Fruit fly (Drosophila melanogaster) whole organism, embryonic: ENCODE data around the gene CG4210.
A peak's percentile ranks its signal among the peaks of the same experiment; 100 is the strongest.

ENCODE experiments used
- Aef1 ChIP-seq: fragments of 200-800 bp; sonication (Bioruptor generic); IDR thresholded peaks from 3 replicates; pipeline ENCODE4 v1.3.6; 2022; ENCODE audit warnings: missing biosample characterization, missing genetic modification characterization
- Bteb2 ChIP-seq: fragments of 200-800 bp; sonication (Bioruptor generic); optimal IDR thresholded peaks from 2 replicates; lab custom pipeline; 2016; ENCODE audit warnings: missing biosample characterization, missing genetic modification characterization
- CG10959 ChIP-seq: fragments of 200-800 bp; sonication (Bioruptor generic); IDR thresholded peaks from 2 replicates; pipeline ENCODE4 v1.3.6; 2022; ENCODE audit warnings: missing biosample characterization, missing genetic modification characterization
- CG11696 ChIP-seq: fragments of 200-800 bp; sonication (Bioruptor generic); IDR thresholded peaks from 2 replicates; pipeline ENCODE4 v1.3.6; 2022; ENCODE audit warnings: missing biosample characterization, missing genetic modification characterization
- CG12071 ChIP-seq: fragments of 200-800 bp; sonication (Bioruptor generic); optimal IDR thresholded peaks from 3 replicates; lab custom pipeline; 2018; ENCODE audit warnings: missing biosample characterization, mild to moderate bottlenecking, missing genetic modification characterization
- CG14860 ChIP-seq: fragments of 200-800 bp; sonication (Bioruptor generic); IDR thresholded peaks from 3 replicates; pipeline ENCODE4 v1.3.6; 2022; ENCODE audit warnings: missing biosample characterization, missing genetic modification characterization; ENCODE audit not compliant: partially characterized antibody
- CG15479 ChIP-seq: fragments of 200-800 bp; sonication (Bioruptor generic); optimal IDR thresholded peaks from 3 replicates; lab custom pipeline; 2019; ENCODE audit warnings: missing biosample characterization, mild to moderate bottlenecking, missing genetic modification characterization, moderate library complexity
- CG15696 ChIP-seq: fragments of 200-800 bp; sonication (Bioruptor generic); optimal IDR thresholded peaks from 2 replicates; lab custom pipeline; 2019; ENCODE audit warnings: missing biosample characterization, mild to moderate bottlenecking, missing genetic modification characterization, moderate library complexity
- CG4730 ChIP-seq: fragments of 200-800 bp; sonication (Bioruptor generic); IDR thresholded peaks from 2 replicates; pipeline ENCODE4 v1.3.6; 2022; ENCODE audit warnings: missing biosample characterization, missing genetic modification characterization
- CG6254 ChIP-seq: fragments of 200-800 bp; sonication (Bioruptor generic); optimal IDR thresholded peaks from 3 replicates; lab custom pipeline; 2017; ENCODE audit warnings: mild to moderate bottlenecking, missing biosample characterization, missing genetic modification reagents, missing genetic modification characterization
- CG6791 ChIP-seq: fragments of 200-800 bp; sonication (Bioruptor generic); IDR thresholded peaks from 3 replicates; pipeline ENCODE4 v1.3.6; 2022; ENCODE audit warnings: missing biosample characterization, missing genetic modification characterization; ENCODE audit not compliant: partially characterized antibody
- CG9609 ChIP-seq: fragments of 200-800 bp; sonication (Bioruptor generic); optimal IDR thresholded peaks from 3 replicates; lab custom pipeline; 2016; ENCODE audit warnings: missing biosample characterization, missing genetic modification characterization
- CG9797 ChIP-seq: fragments of 200-800 bp; sonication (Bioruptor generic); optimal IDR thresholded peaks from 3 replicates; lab custom pipeline; 2018; ENCODE audit warnings: missing biosample characterization, mild to moderate bottlenecking, missing genetic modification characterization
- CG9932 ChIP-seq: fragments of 200-800 bp; sonication (Bioruptor generic); IDR thresholded peaks from 2 replicates; pipeline ENCODE4 v1.3.6; 2022; ENCODE audit warnings: missing biosample characterization, missing genetic modification characterization
- Camta ChIP-seq: fragments of 200-800 bp; sonication (Bioruptor generic); optimal IDR thresholded peaks from 2 replicates; lab custom pipeline; 2016; ENCODE audit warnings: missing biosample characterization, missing genetic modification characterization
- Deaf1 ChIP-seq: fragments of 200-800 bp; optimal IDR thresholded peaks from 3 replicates; lab custom pipeline; 2019; ENCODE audit warnings: missing biosample characterization, mild to moderate bottlenecking, missing genetic modification characterization, moderate library complexity
- Dp ChIP-seq: fragments of 200-800 bp; sonication (Bioruptor generic); optimal IDR thresholded peaks from 2 replicates; lab custom pipeline; 2018; ENCODE audit warnings: missing biosample characterization, mild to moderate bottlenecking, missing genetic modification characterization, moderate library complexity
- ERR ChIP-seq: fragments of 200-800 bp; sonication (Bioruptor generic); optimal IDR thresholded peaks from 2 replicates; lab custom pipeline; 2016; ENCODE audit warnings: missing biosample characterization, missing genetic modification characterization
- Hr3 ChIP-seq: fragments of 200-800 bp; sonication (Bioruptor generic); optimal IDR thresholded peaks from 3 replicates; lab custom pipeline; 2016; ENCODE audit warnings: missing biosample characterization, missing genetic modification characterization
- Hr39 ChIP-seq: fragments of >200 bp; optimal IDR thresholded peaks from 2 replicates; lab custom pipeline; 2017
- Hr51 ChIP-seq, 2 experiments: fragments of 200-800 bp; sonication (Bioruptor generic); optimal IDR thresholded peaks; 2 replicates in 1 of 2; 3 replicates in 1 of 2; lab custom pipeline; 2016 to 2018; ENCODE audit warnings: missing biosample characterization in 2 of 2, missing genetic modification characterization in 2 of 2, mild to moderate bottlenecking in 1 of 2, moderate library complexity in 1 of 2
- Lim3 ChIP-seq: fragments of 200-800 bp; sonication (Bioruptor generic); IDR thresholded peaks from 2 replicates; pipeline ENCODE4 v1.3.6; 2022; ENCODE audit warnings: missing biosample characterization, missing genetic modification characterization
- Neu2 ChIP-seq: fragments of 200-800 bp; sonication (Bioruptor generic); optimal IDR thresholded peaks from 3 replicates; lab custom pipeline; 2016; ENCODE audit warnings: missing biosample characterization, missing genetic modification characterization, borderline replicate concordance
- PHDP ChIP-seq: fragments of 200-800 bp; sonication (Bioruptor generic); optimal IDR thresholded peaks from 3 replicates; lab custom pipeline; 2018; ENCODE audit warnings: missing biosample characterization, mild to moderate bottlenecking, missing genetic modification characterization, moderate library complexity
- Side ChIP-seq: fragments of 200-800 bp; sonication (Bioruptor generic); optimal IDR thresholded peaks from 2 replicates; lab custom pipeline; 2016; ENCODE audit warnings: missing biosample characterization, missing genetic modification characterization
- Xrp1 ChIP-seq: fragments of 200-800 bp; sonication (Bioruptor generic); IDR thresholded peaks from 2 replicates; pipeline ENCODE4 v1.3.6; 2022; ENCODE audit warnings: missing biosample characterization, missing genetic modification characterization
- bcd ChIP-seq: fragments of 200-800 bp; sonication (Bioruptor generic); optimal IDR thresholded peaks from 2 replicates; lab custom pipeline; 2017; ENCODE audit warnings: missing biosample characterization, mild to moderate bottlenecking, missing genetic modification characterization
- cg ChIP-seq: fragments of 200-800 bp; sonication (Bioruptor generic); optimal IDR thresholded peaks from 3 replicates; lab custom pipeline; 2019; ENCODE audit warnings: missing biosample characterization, mild to moderate bottlenecking, missing genetic modification characterization, moderate library complexity
- ci ChIP-seq: fragments of 200-800 bp; sonication (Bioruptor generic); IDR thresholded peaks from 3 replicates; pipeline ENCODE4 v1.3.6; 2022; ENCODE audit warnings: missing biosample characterization, missing genetic modification characterization
- da ChIP-seq: fragments of 200-800 bp; sonication (Bioruptor generic); optimal IDR thresholded peaks from 2 replicates; lab custom pipeline; 2016; ENCODE audit warnings: missing biosample characterization, missing genetic modification characterization
- esg ChIP-seq: fragments of 200-800 bp; sonication (Bioruptor generic); conservative IDR thresholded peaks from 2 replicates; pipeline ENCODE4 v1.3.6; 2022; ENCODE audit warnings: missing biosample characterization, missing genetic modification characterization
- ewg ChIP-seq: fragments of 200-800 bp; sonication (Bioruptor generic); optimal IDR thresholded peaks from 3 replicates; lab custom pipeline; 2017; ENCODE audit warnings: mild to moderate bottlenecking, missing biosample characterization, missing genetic modification reagents, missing genetic modification characterization
- fd64A ChIP-seq: fragments of 200-800 bp; sonication (Bioruptor generic); optimal IDR thresholded peaks from 3 replicates; lab custom pipeline; 2018; ENCODE audit warnings: missing biosample characterization, mild to moderate bottlenecking, missing genetic modification characterization
- grau ChIP-seq: fragments of 200-800 bp; optimal IDR thresholded peaks from 3 replicates; lab custom pipeline; 2019; ENCODE audit warnings: missing biosample characterization, mild to moderate bottlenecking, missing genetic modification characterization, moderate library complexity
- hkb ChIP-seq, 2 experiments: fragments of 200-800 bp in 1 of 2; fragments of >200 bp in 1 of 2; sonication (Bioruptor generic) in 1 of 2; IDR thresholded peaks in 1 of 2; optimal IDR thresholded peaks in 1 of 2; 2 replicates each; pipeline versions ENCODE4 v1.3.6 to Lab custom; 2017 to 2022; ENCODE audit warnings: missing biosample characterization in 1 of 2, missing genetic modification characterization in 1 of 2
- jing ChIP-seq: fragments of 200-800 bp; sonication (Bioruptor generic); optimal IDR thresholded peaks from 2 replicates; lab custom pipeline; 2018; ENCODE audit warnings: missing biosample characterization, mild to moderate bottlenecking, missing genetic modification characterization
- jumu ChIP-seq: fragments of 200-800 bp; sonication (Bioruptor generic); optimal IDR thresholded peaks from 3 replicates; lab custom pipeline; 2016; ENCODE audit warnings: missing biosample characterization, missing genetic modification characterization
- mirr ChIP-seq: fragments of 200-800 bp; sonication (Bioruptor generic); optimal IDR thresholded peaks from 3 replicates; lab custom pipeline; 2018; ENCODE audit warnings: missing biosample characterization, mild to moderate bottlenecking, missing genetic modification characterization
- nom ChIP-seq: fragments of 200-800 bp; sonication (Bioruptor generic); optimal IDR thresholded peaks from 2 replicates; lab custom pipeline; 2017; ENCODE audit warnings: missing biosample characterization, missing genetic modification characterization, mild to moderate bottlenecking, moderate library complexity, missing genetic modification reagents
- oc ChIP-seq: fragments of 200-800 bp; sonication (Bioruptor generic); optimal IDR thresholded peaks from 2 replicates; lab custom pipeline; 2018; ENCODE audit warnings: missing biosample characterization, mild to moderate bottlenecking, missing genetic modification characterization, moderate library complexity
- pita ChIP-seq: fragments of 200-800 bp; sonication (Bioruptor generic); optimal IDR thresholded peaks from 2 replicates; lab custom pipeline; 2017; ENCODE audit warnings: missing biosample characterization, mild to moderate bottlenecking, missing genetic modification characterization
- prd ChIP-seq, 3 experiments: fragments of >200 bp in 2 of 3; fragments of 200-800 bp in 1 of 3; sonication (Bioruptor generic) in 1 of 3; optimal IDR thresholded peaks in 2 of 3; IDR thresholded peaks in 1 of 3; 2 replicates in 2 of 3; 3 replicates in 1 of 3; pipeline versions ENCODE4 v1.3.6 to Lab custom; 2017 to 2022; ENCODE audit warnings: missing biosample characterization in 1 of 3, missing genetic modification characterization in 1 of 3
- slp2 ChIP-seq: fragments of 200-800 bp; sonication (Bioruptor generic); optimal IDR thresholded peaks from 2 replicates; lab custom pipeline; 2016; ENCODE audit warnings: missing biosample characterization, missing genetic modification characterization
- sna ChIP-seq: fragments of 200-800 bp; sonication (Bioruptor generic); IDR thresholded peaks from 2 replicates; pipeline ENCODE4 v1.3.6; 2022; ENCODE audit warnings: missing biosample characterization, missing genetic modification characterization; ENCODE audit not compliant: partially characterized antibody
- sqz ChIP-seq: fragments of 200-800 bp; sonication (Bioruptor generic); optimal IDR thresholded peaks from 3 replicates; lab custom pipeline; 2018; ENCODE audit warnings: missing biosample characterization, mild to moderate bottlenecking, missing genetic modification characterization
- tin ChIP-seq: fragments of 200-800 bp; sonication (Bioruptor generic); optimal IDR thresholded peaks from 3 replicates; lab custom pipeline; 2016; ENCODE audit warnings: missing biosample characterization, missing genetic modification characterization
- tup ChIP-seq: fragments of 200-800 bp; sonication (Bioruptor generic); optimal IDR thresholded peaks from 2 replicates; lab custom pipeline; 2016; ENCODE audit warnings: missing biosample characterization, mild to moderate bottlenecking, missing genetic modification characterization, moderate library complexity
- tx ChIP-seq: fragments of 200-800 bp; sonication (Bioruptor generic); optimal IDR thresholded peaks from 2 replicates; lab custom pipeline; 2016; ENCODE audit warnings: missing biosample characterization, missing genetic modification characterization
- wor ChIP-seq: fragments of 200-800 bp; sonication (Bioruptor generic); IDR thresholded peaks from 2 replicates; pipeline ENCODE4 v1.3.6; 2022; ENCODE audit warnings: missing biosample characterization, missing genetic modification characterization

Gene CG4210

DNA sequence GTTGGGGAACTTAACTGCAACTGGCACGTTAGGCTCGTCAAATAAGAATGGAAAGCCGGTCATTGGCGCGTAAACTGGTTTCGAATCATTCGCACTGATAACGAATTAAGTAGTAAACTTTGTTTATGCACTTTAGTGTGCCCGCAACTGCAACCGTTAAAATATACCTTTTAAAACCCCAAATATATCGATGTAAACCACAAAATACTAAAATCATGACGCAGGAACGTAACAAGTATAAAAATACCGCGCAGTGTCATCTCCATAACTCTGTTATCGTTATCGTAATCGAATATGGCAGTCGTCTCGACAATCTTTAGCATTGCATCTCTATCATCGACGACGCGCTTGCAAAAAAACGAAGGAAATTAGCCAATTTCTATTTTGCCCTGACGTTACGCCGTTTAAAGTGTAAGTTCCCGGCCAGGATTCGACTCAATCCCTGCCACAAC lies 11.5 kb downstream of the CG4210 start, which contains the start of the genes CG31344 and Caf1-55 (continued):
- no peak for TF ChIP-seq CG4730 (GFP tag; lab: Robert Waterston, UW)
- TF ChIP-seq jing, result no peak
- no peak for TF ChIP-seq prd (optimal IDR thresholded peaks at IDR 0.05; lab: Kevin White, UChicago)
- no peak for TF ChIP-seq prd (GFP tag; IDR thresholded peaks at IDR 0.05; lab: Robert Waterston, UW)
- TF ChIP-seq PHDP, result peak; percentile 25
- TF ChIP-seq Neu2 (GFP tag; lab: Kevin White, UChicago), result no peak
- peak; percentile 34; the same call in 1 of the 2 replicates for TF ChIP-seq CG9932 (GFP tag; lab: Robert Waterston, UW)
- TF ChIP-seq mirr, result no peak
- no peak for TF ChIP-seq CG6254 (GFP tag; lab: Kevin White, UChicago)
- TF ChIP-seq pita (GFP tag; lab: Kevin White, UChicago), result no peak
- TF ChIP-seq slp2 (GFP tag; lab: Kevin White, UChicago), result no peak
- no peak for TF ChIP-seq da (GFP tag; lab: Kevin White, UChicago)
- peak; percentile 72 for TF ChIP-seq sna (GFP tag; lab: Robert Waterston, UW)
- no peak for TF ChIP-seq Hr3 (GFP tag; lab: Kevin White, UChicago)
- no peak for TF ChIP-seq Xrp1 (GFP tag; lab: Robert Waterston, UW)
- no peak for TF ChIP-seq CG15696
- no peak for TF ChIP-seq Aef1 (GFP tag; lab: Robert Waterston, UW)
- no peak for TF ChIP-seq oc (tag; lab: Kevin White, UChicago)
- TF ChIP-seq fd64A (GFP tag; lab: Kevin White, UChicago), result no peak
- TF ChIP-seq bcd, result no peak
- no peak for TF ChIP-seq esg (GFP tag; lab: Robert Waterston, UW)
- no peak for TF ChIP-seq cg
- TF ChIP-seq Lim3 (GFP tag; lab: Robert Waterston, UW), result no peak
- no peak for TF ChIP-seq Hr39 (lab: Kevin White, UChicago)
- TF ChIP-seq Side (GFP tag; lab: Kevin White, UChicago), result no peak
- TF ChIP-seq tup (GFP tag; lab: Kevin White, UChicago), result no peak
- TF ChIP-seq CG9609 (GFP tag; lab: Kevin White, UChicago), result no peak
- peak; percentile 77 for TF ChIP-seq Dp (GFP tag; lab: Kevin White, UChicago)
- no peak for TF ChIP-seq CG12071 (GFP tag; lab: Kevin White, UChicago)
- no peak for TF ChIP-seq ERR (GFP tag; lab: Kevin White, UChicago)
- no peak for TF ChIP-seq grau (tag; lab: Kevin White, UChicago)
- TF ChIP-seq ewg (GFP tag; lab: Kevin White, UChicago), result no peak
- peak; percentile 9 for TF ChIP-seq jumu (GFP tag; lab: Kevin White, UChicago)
- peak; percentile 8 for TF ChIP-seq Bteb2 (GFP tag; lab: Kevin White, UChicago)
- TF ChIP-seq CG9797 (GFP tag; lab: Kevin White, UChicago), result peak; percentile 91
- TF ChIP-seq, all 482 proteins: peak for 113

- TF ChIP-seq CG11696 (GFP tag; lab: Robert Waterston, UW), result peak; percentile 99
- TF ChIP-seq tx, result peak; percentile 100
- TF ChIP-seq Camta (GFP tag; lab: Kevin White, UChicago), result peak; percentile 100
- TF ChIP-seq Deaf1, result peak; percentile 94
- no peak for TF ChIP-seq CG6791
- TF ChIP-seq nom (GFP tag; lab: Kevin White, UChicago), result peak; percentile 99
- TF ChIP-seq CG14860 (GFP tag; lab: Robert Waterston, UW), result no peak
- peak; percentile 100 for TF ChIP-seq grau (tag; lab: Kevin White, UChicago)
- TF ChIP-seq sqz (GFP tag; lab: Kevin White, UChicago), result peak; percentile 100
- TF ChIP-seq wor (GFP tag; lab: Robert Waterston, UW), result peak; percentile 100
- TF ChIP-seq tin (GFP tag; lab: Kevin White, UChicago), result peak; percentile 100
- peak; percentile 45 for TF ChIP-seq hkb (optimal IDR thresholded peaks at IDR 0.05; lab: Kevin White, UChicago)
- peak; percentile 100 for TF ChIP-seq hkb (GFP tag; IDR thresholded peaks at IDR 0.05; lab: Robert Waterston, UW)
- peak; percentile 100 for TF ChIP-seq Hr51 (GFP tag; optimal IDR thresholded peaks at IDR 0.05; lab: Kevin White, UChicago)
- TF ChIP-seq CG15479 (GFP tag; lab: Kevin White, UChicago), result peak; percentile 96
- peak; percentile 100 for TF ChIP-seq CG10959 (GFP tag; lab: Robert Waterston, UW)
- peak; percentile 100 for TF ChIP-seq ci (GFP tag; lab: Robert Waterston, UW)
Measured at dm6 chr3R:15229329-15229876, 15.6 kb downstream of the CG4210 start, which contains the start of the genes Art3 and mRpS10. Gene Art3 (minus strand): TSS chr3R:15229408. Gene mRpS10 (plus strand): TSS chr3R:15229665.
